Worm (Caenorhabditis elegans) whole organism, early embryonic: ENCODE measurements around the gene Y55F3AM.11.

Experiments
- B0310.2 ChIP-seq: sonication (generic microtip); optimal IDR thresholded peaks from 2 replicates; lab custom pipeline; 2016; ENCODE audit warnings: mild to moderate bottlenecking, missing genetic modification characterization, missing compliant biosample characterization
- F13C5.2 ChIP-seq: sonication (generic microtip); optimal IDR thresholded peaks from 2 replicates; lab custom pipeline; 2017; ENCODE audit warnings: mild to moderate bottlenecking, missing genetic modification characterization, inconsistent platforms, missing compliant biosample characterization
- aly-1 ChIP-seq: sonication (generic microtip); optimal IDR thresholded peaks from 2 replicates; lab custom pipeline; 2016; ENCODE audit warnings: missing genetic modification characterization, missing compliant biosample characterization
- ama-1 ChIP-seq: fragments of 150-350 bp; optimal IDR thresholded peaks from 2 replicates; lab custom pipeline; 2014
- ceh-13 ChIP-seq: fragments of 200-800 bp; sonication (Bioruptor generic); optimal IDR thresholded peaks from 2 replicates; lab custom pipeline; 2018; ENCODE audit warnings: mild to moderate bottlenecking, missing genetic modification characterization, missing compliant biosample characterization
- ceh-36 ChIP-seq: sonication (generic microtip); optimal IDR thresholded peaks from 2 replicates; lab custom pipeline; 2016; ENCODE audit warnings: missing genetic modification characterization, inconsistent platforms, missing compliant biosample characterization
- ets-7 ChIP-seq: sonication (generic microtip); optimal IDR thresholded peaks from 2 replicates; lab custom pipeline; 2016; ENCODE audit warnings: missing genotype, missing genetic modification characterization, missing compliant biosample characterization
- flt-1 ChIP-seq: fragments of 200-800 bp; sonication (Bioruptor generic); IDR thresholded peaks from 2 replicates; pipeline ENCODE4 v1.3.6; 2022; ENCODE audit warnings: missing genetic modification characterization, missing compliant biosample characterization
- hmbx-1 ChIP-seq: sonication (generic microtip); optimal IDR thresholded peaks from 2 replicates; lab custom pipeline; 2016; ENCODE audit warnings: mild to moderate bottlenecking, missing genetic modification characterization, missing compliant biosample characterization
- hmg-4 ChIP-seq: fragments of 200-800 bp; sonication (Bioruptor generic); optimal IDR thresholded peaks from 2 replicates; lab custom pipeline; 2018; ENCODE audit warnings: mild to moderate bottlenecking, missing genetic modification characterization, missing compliant biosample characterization
- hnd-1 ChIP-seq: sonication (generic microtip); optimal IDR thresholded peaks from 2 replicates; lab custom pipeline; 2016; ENCODE audit warnings: missing genetic modification characterization, missing compliant biosample characterization
- pes-1 ChIP-seq: fragments of 200-800 bp; sonication (Bioruptor generic); IDR thresholded peaks from 2 replicates; pipeline ENCODE4 v1.3.6; 2022; ENCODE audit warnings: missing genetic modification reagents, missing genetic modification characterization, missing compliant biosample characterization
- scrt-1 ChIP-seq: fragments of 200-800 bp; sonication (Bioruptor generic); IDR thresholded peaks from 2 replicates; pipeline ENCODE4 v1.3.6; 2022; ENCODE audit warnings: missing genetic modification characterization, missing compliant biosample characterization
- sea-1 ChIP-seq: fragments of 200-800 bp; sonication (Bioruptor generic); conservative IDR thresholded peaks from 2 replicates; pipeline ENCODE4 v1.3.6; 2022; ENCODE audit warnings: missing genetic modification characterization, missing compliant biosample characterization
- tbx-11 ChIP-seq: fragments of 200-800 bp; sonication (Bioruptor generic); IDR thresholded peaks from 2 replicates; pipeline ENCODE4 v1.3.6; 2022; ENCODE audit warnings: missing genetic modification characterization, missing compliant biosample characterization
- tbx-37 ChIP-seq: fragments of 200-800 bp; sonication (Bioruptor generic); conservative IDR thresholded peaks from 2 replicates; pipeline ENCODE4 v1.3.6; 2022; ENCODE audit warnings: missing genetic modification reagents, missing genetic modification characterization, missing compliant biosample characterization
- tra-4 ChIP-seq: sonication (generic microtip); optimal IDR thresholded peaks from 2 replicates; lab custom pipeline; 2017; ENCODE audit warnings: missing genetic modification characterization, missing compliant biosample characterization

Y55F3AM.11 gene

ce11 chrIV:1044287-1044686 lies at the start of gene Y55F3AM.11:
Gene Y55F3AM.11 (minus strand): TSS chrIV:1044387.
- no peak for TF ChIP-seq scrt-1 (GFP tag; lab: Robert Waterston, UW)
- TF ChIP-seq hnd-1 (tag; lab: Kevin White, UChicago), result no peak
- no peak for TF ChIP-seq flt-1
- no peak for TF ChIP-seq tbx-11 (GFP tag; lab: Robert Waterston, UW)
- no peak for TF ChIP-seq ets-7 (tag; lab: Kevin White, UChicago)
- no peak for TF ChIP-seq pes-1
- no peak for TF ChIP-seq ceh-36 (tag; lab: Kevin White, UChicago)
- TF ChIP-seq hmbx-1 (tag; lab: Kevin White, UChicago), result no peak
- TF ChIP-seq tra-4 (tag; lab: Kevin White, UChicago), result no peak
- no peak for TF ChIP-seq F13C5.2 (tag; lab: Kevin White, UChicago)
- no peak for TF ChIP-seq tbx-37 (GFP tag; lab: Robert Waterston, UW)

ce11 chrIV:1086913-1087312 lies 42.7 kb upstream of the Y55F3AM.11 start, which contains the start of gene csn-4:
Gene csn-4 (minus strand): TSS chrIV:1087013.
- TF ChIP-seq hmbx-1 (tag; lab: Kevin White, UChicago), result no peak

- no peak for TF ChIP-seq F13C5.2 (tag; lab: Kevin White, UChicago)
- no peak for TF ChIP-seq ama-1
- no peak for TF ChIP-seq hmbx-1 (tag; lab: Kevin White, UChicago)
- no peak for TF ChIP-seq ceh-13 (GFP tag; lab: Kevin White, UChicago)
- no peak for TF ChIP-seq flt-1
- TF ChIP-seq hmg-4, result no peak
- TF ChIP-seq ceh-36 (tag; lab: Kevin White, UChicago), result no peak
- no peak for TF ChIP-seq ets-7 (tag; lab: Kevin White, UChicago)
- no peak for TF ChIP-seq tbx-11 (GFP tag; lab: Robert Waterston, UW)
- no peak for TF ChIP-seq scrt-1 (GFP tag; lab: Robert Waterston, UW)
- TF ChIP-seq B0310.2 (tag; lab: Kevin White, UChicago), result no peak
- no peak for TF ChIP-seq tra-4 (tag; lab: Kevin White, UChicago)
- no peak for TF ChIP-seq pes-1
- TF ChIP-seq sea-1 (GFP tag; lab: Robert Waterston, UW), result no peak
- TF ChIP-seq aly-1, result no peak
- TF ChIP-seq hnd-1 (tag; lab: Kevin White, UChicago), result no peak
- no peak for TF ChIP-seq tbx-37 (GFP tag; lab: Robert Waterston, UW)
These were observed 31.3 kb upstream of the Y55F3AM.11 start for ce11 chrIV:1075484-1075883.

- no peak for TF ChIP-seq hmg-4
These were observed 29.9 kb upstream of the Y55F3AM.11 start for ce11 chrIV:1074069-1074468.

ce11 chrIV:1070383-1070782 lies 26.2 kb upstream of the Y55F3AM.11 start:
- TF ChIP-seq hmbx-1 (tag; lab: Kevin White, UChicago) (no peak), aly-1 (no peak), tra-4 (tag; lab: Kevin White, UChicago) (no peak), sea-1 (GFP tag; lab: Robert Waterston, UW) (no peak), tbx-37 (GFP tag; lab: Robert Waterston, UW) (no peak), hnd-1 (tag; lab: Kevin White, UChicago) (no peak), F13C5.2 (tag; lab: Kevin White, UChicago) (no peak), hmg-4 (no peak), ets-7 (tag; lab: Kevin White, UChicago) (no peak), ceh-13 (GFP tag; lab: Kevin White, UChicago) (no peak), B0310.2 (tag; lab: Kevin White, UChicago) (no peak), ceh-36 (tag; lab: Kevin White, UChicago) (no peak), pes-1 (no peak)

- no peak for TF ChIP-seq tbx-37 (GFP tag; lab: Robert Waterston, UW)
- no peak for TF ChIP-seq ama-1
- TF ChIP-seq scrt-1 (GFP tag; lab: Robert Waterston, UW), result no peak
- no peak for TF ChIP-seq hmbx-1 (tag; lab: Kevin White, UChicago)
- no peak for TF ChIP-seq sea-1 (GFP tag; lab: Robert Waterston, UW)
- TF ChIP-seq ceh-36 (tag; lab: Kevin White, UChicago), result no peak
- TF ChIP-seq B0310.2 (tag; lab: Kevin White, UChicago), result no peak
- no peak for TF ChIP-seq tra-4 (tag; lab: Kevin White, UChicago)
- no peak for TF ChIP-seq F13C5.2 (tag; lab: Kevin White, UChicago)
- no peak for TF ChIP-seq aly-1
- no peak for TF ChIP-seq ets-7 (tag; lab: Kevin White, UChicago)
These were observed 24.6 kb upstream of the Y55F3AM.11 start for ce11 chrIV:1068730-1069244.

ce11 chrIV:1067430-1067829 lies 23.2 kb upstream of the Y55F3AM.11 start, which contains the start of gene znf-782:
Gene znf-782 (minus strand): TSS chrIV:1067525.
- no peak for TF ChIP-seq tra-4 (tag; lab: Kevin White, UChicago)
- TF ChIP-seq hmg-4, result peak; percentile 5

ce11 chrIV:1065569-1065968 lies 21.4 kb upstream of the Y55F3AM.11 start:
- TF ChIP-seq flt-1, result no peak
- no peak for TF ChIP-seq hnd-1 (tag; lab: Kevin White, UChicago)
- no peak for TF ChIP-seq scrt-1 (GFP tag; lab: Robert Waterston, UW)
- no peak for TF ChIP-seq aly-1
- no peak for TF ChIP-seq hmg-4
- no peak for TF ChIP-seq ceh-36 (tag; lab: Kevin White, UChicago)
- no peak for TF ChIP-seq tra-4 (tag; lab: Kevin White, UChicago)
- no peak for TF ChIP-seq tbx-11 (GFP tag; lab: Robert Waterston, UW)
- no peak for TF ChIP-seq tbx-37 (GFP tag; lab: Robert Waterston, UW)
